Fruit fly (Drosophila melanogaster): ENCODE data around the gene Hsp23.

Gene Hsp23

dm6 chr3L:9424528-9424911 is 42.8 kb downstream of the Hsp23 start:
- TF ChIP-seq pdm3 (GFP tag; optimal IDR thresholded peaks at IDR 0.05) = peak; percentile 10
- no peak for TF ChIP-seq achi (GFP tag; optimal IDR thresholded peaks at IDR 0.05)
- no peak for TF ChIP-seq CG11294 (GFP tag; IDR thresholded peaks at IDR 0.05)
- TF ChIP-seq CG4318 (GFP tag; optimal IDR thresholded peaks at IDR 0.05) = no peak
- peak; percentile 31 for TF ChIP-seq Sox102F (GFP tag; optimal IDR thresholded peaks at IDR 0.05)
- peak; percentile 35 for TF ChIP-seq OdsH (GFP tag; optimal IDR thresholded peaks at IDR 0.05)
- no peak for TF ChIP-seq salr (GFP tag; optimal IDR thresholded peaks at IDR 0.05)
- TF ChIP-seq CG16779 (tag; optimal IDR thresholded peaks at IDR 0.05) = no peak
- no peak for TF ChIP-seq CG8319 (GFP tag; optimal IDR thresholded peaks at IDR 0.05)
- no peak for TF ChIP-seq CG6808 (GFP tag; optimal IDR thresholded peaks at IDR 0.05)
- no peak for TF ChIP-seq fd59A (GFP tag; optimal IDR thresholded peaks at IDR 0.05)
- TF ChIP-seq CG15336 (GFP tag; IDR thresholded peaks at IDR 0.05) = peak; percentile 58; the same call in 1 of the 2 replicates
- TF ChIP-seq lz (GFP tag; optimal IDR thresholded peaks at IDR 0.05) = no peak
- TF ChIP-seq net (GFP tag; optimal IDR thresholded peaks at IDR 0.05) = peak; percentile 12
- peak; percentile 28 for TF ChIP-seq CG32006 (GFP tag; optimal IDR thresholded peaks at IDR 0.05)
- peak; percentile 4 for TF ChIP-seq CG8632 (GFP tag; optimal IDR thresholded peaks at IDR 0.05)
- TF ChIP-seq svp (GFP tag) = peak; percentile 75
- TF ChIP-seq CG6276 (GFP tag; optimal IDR thresholded peaks at IDR 0.05) = peak; percentile 24
- no peak for TF ChIP-seq vri (GFP tag; optimal IDR thresholded peaks at IDR 0.05)
- peak; percentile 7 for TF ChIP-seq Sox14 (GFP tag; optimal IDR thresholded peaks at IDR 0.05)
- TF ChIP-seq Smox (GFP tag; optimal IDR thresholded peaks at IDR 0.05) = peak; percentile 40
- TF ChIP-seq fd85E (GFP tag; optimal IDR thresholded peaks at IDR 0.05) = no peak
- TF ChIP-seq Hr4 (GFP tag; optimal IDR thresholded peaks at IDR 0.05) = peak; percentile 64
- peak; percentile 40 for TF ChIP-seq Met (GFP tag; optimal IDR thresholded peaks at IDR 0.05)
- peak; percentile 44; the same call in 2 of the 3 replicates for TF ChIP-seq CG8119 (GFP tag; IDR thresholded peaks at IDR 0.05)
- TF ChIP-seq acj6 (GFP tag; optimal IDR thresholded peaks at IDR 0.05) = peak; percentile 11
- TF ChIP-seq CG6854 (GFP tag; optimal IDR thresholded peaks at IDR 0.05) = no peak
- no peak for TF ChIP-seq spab (GFP tag; optimal IDR thresholded peaks at IDR 0.05)
- TF ChIP-seq Eip78C (GFP tag) = peak; percentile 84
- TF ChIP-seq CG11902 (GFP tag; optimal IDR thresholded peaks at IDR 0.05) = no peak
- no peak for TF ChIP-seq Blimp-1 (GFP tag; optimal IDR thresholded peaks at IDR 0.05)
- peak; percentile 13 for TF ChIP-seq CG6792 (GFP tag; optimal IDR thresholded peaks at IDR 0.05)
- no peak for TF ChIP-seq CG1621 (tag; optimal IDR thresholded peaks at IDR 0.05)
- TF ChIP-seq CG6163 (GFP tag; IDR thresholded peaks at IDR 0.05) = peak; percentile 11; the same call in 1 of the 3 replicates
- no peak for TF ChIP-seq CG9139 (GFP tag; optimal IDR thresholded peaks at IDR 0.05)
- TF ChIP-seq CG34406 (GFP tag; optimal IDR thresholded peaks at IDR 0.05) = peak; percentile 27
- peak; percentile 27 for TF ChIP-seq Eip75B (GFP tag; optimal IDR thresholded peaks at IDR 0.05)
- peak; percentile 6 for TF ChIP-seq dsx (GFP tag; optimal IDR thresholded peaks at IDR 0.05; ENCODE audit: poor library complexity, severe bottlenecking)
- TF ChIP-seq Ets96B (tag; optimal IDR thresholded peaks at IDR 0.05) = peak; percentile 22
- peak; percentile 2 for TF ChIP-seq CG3032 (tag; optimal IDR thresholded peaks at IDR 0.05)
- TF ChIP-seq CG3919 (GFP tag; optimal IDR thresholded peaks at IDR 0.05) = peak; percentile 28
- TF ChIP-seq esn (GFP tag; optimal IDR thresholded peaks at IDR 0.05) = peak; percentile 47
- TF ChIP-seq CG10669 (GFP tag; optimal IDR thresholded peaks at IDR 0.05) = no peak

- no peak for TF ChIP-seq spab (GFP tag; optimal IDR thresholded peaks at IDR 0.05)
- no peak for TF ChIP-seq fd85E (GFP tag; optimal IDR thresholded peaks at IDR 0.05)
- TF ChIP-seq CG34406 (GFP tag; optimal IDR thresholded peaks at IDR 0.05) = no peak
- TF ChIP-seq CG15336 (GFP tag; IDR thresholded peaks at IDR 0.05) = peak; percentile 55
- no peak for TF ChIP-seq ss (GFP tag; optimal IDR thresholded peaks at IDR 0.05)
- TF ChIP-seq Sox102F (GFP tag; optimal IDR thresholded peaks at IDR 0.05) = no peak
- TF ChIP-seq Sox15 (GFP tag; optimal IDR thresholded peaks at IDR 0.05) = no peak
- TF ChIP-seq CG8319 (GFP tag; optimal IDR thresholded peaks at IDR 0.05) = no peak
- TF ChIP-seq CG6792 (GFP tag; optimal IDR thresholded peaks at IDR 0.05) = no peak
- no peak for TF ChIP-seq salr (GFP tag; optimal IDR thresholded peaks at IDR 0.05)
- no peak for TF ChIP-seq Hr39 (GFP tag; optimal IDR thresholded peaks at IDR 0.05)
- no peak for TF ChIP-seq CG11902 (GFP tag; optimal IDR thresholded peaks at IDR 0.05)
- no peak for TF ChIP-seq Eip93F (GFP tag; optimal IDR thresholded peaks at IDR 0.05)
- peak; percentile 64 for TF ChIP-seq CG32006 (GFP tag; optimal IDR thresholded peaks at IDR 0.05)
- TF ChIP-seq CG6808 (GFP tag; optimal IDR thresholded peaks at IDR 0.05) = no peak
- TF ChIP-seq CG31627 (GFP tag; optimal IDR thresholded peaks at IDR 0.05) = no peak
- no peak for TF ChIP-seq CG9139 (GFP tag; optimal IDR thresholded peaks at IDR 0.05)
- TF ChIP-seq Eip78C (GFP tag) = peak; percentile 36
- peak; percentile 63 for TF ChIP-seq Hr4 (GFP tag; optimal IDR thresholded peaks at IDR 0.05)
- no peak for TF ChIP-seq Met (GFP tag; optimal IDR thresholded peaks at IDR 0.05)
- TF ChIP-seq CG3919 (GFP tag; optimal IDR thresholded peaks at IDR 0.05) = peak; percentile 3
- no peak for TF ChIP-seq CG3032 (tag; optimal IDR thresholded peaks at IDR 0.05)
- no peak for TF ChIP-seq CG16779 (tag; optimal IDR thresholded peaks at IDR 0.05)
- TF ChIP-seq svp (GFP tag) = peak; percentile 50
- no peak for TF ChIP-seq topi (GFP tag; optimal IDR thresholded peaks at IDR 0.05)
- no peak for TF ChIP-seq Hr38 (GFP tag; optimal IDR thresholded peaks at IDR 0.05)
Observed at dm6 chr3L:9425838-9426237, 44.2 kb downstream of the Hsp23 start.
